Fruit fly (Drosophila melanogaster): ENCODE data around the gene PGRP-SB2.

dm6 chr3L:16689491-16689890 is 36.9 kb upstream of the PGRP-SB2 start:
- TF ChIP-seq psq (GFP tag; optimal IDR thresholded peaks at IDR 0.05) (no peak), ind (GFP tag; optimal IDR thresholded peaks at IDR 0.05) (no peak), Dad (GFP tag; optimal IDR thresholded peaks at IDR 0.05) (no peak), H2.0 (GFP tag; IDR thresholded peaks at IDR 0.05) (no peak), unpg (GFP tag; optimal IDR thresholded peaks at IDR 0.05) (no peak), Sin3A (optimal IDR thresholded peaks at IDR 0.05) (no peak), CG18011 (GFP tag; optimal IDR thresholded peaks at IDR 0.05) (no peak)
